Fruit fly (Drosophila melanogaster) ovary, adult (tissue): Measurements from ENCODE around the gene Cog7.

Source experiments
- CG17801 ChIP-seq: fragments of 200-800 bp; optimal IDR thresholded peaks from 2 replicates; lab custom pipeline; 2019; ENCODE audit warnings: missing biosample characterization, mild to moderate bottlenecking, missing genetic modification characterization, moderate library complexity; ENCODE audit not compliant: partially characterized antibody

Cog7 gene

dm6 chr3R:29907601-29908175, 25.2 kb downstream of the Cog7 start, which contains the start of gene CG31036:
Gene CG31036, plus strand, starts transcription at chr3R:29908107.
- no peak for TF ChIP-seq CG17801 (GFP tag; lab: Kevin White, UChicago)

dm6 chr3R:29905164-29905563, 27.7 kb downstream of the Cog7 start, which contains the start of gene CG15515:
Gene CG15515, plus strand, starts transcription at chr3R:29905464.
- TF ChIP-seq CG17801 (GFP tag; lab: Kevin White, UChicago): no peak

DNA sequence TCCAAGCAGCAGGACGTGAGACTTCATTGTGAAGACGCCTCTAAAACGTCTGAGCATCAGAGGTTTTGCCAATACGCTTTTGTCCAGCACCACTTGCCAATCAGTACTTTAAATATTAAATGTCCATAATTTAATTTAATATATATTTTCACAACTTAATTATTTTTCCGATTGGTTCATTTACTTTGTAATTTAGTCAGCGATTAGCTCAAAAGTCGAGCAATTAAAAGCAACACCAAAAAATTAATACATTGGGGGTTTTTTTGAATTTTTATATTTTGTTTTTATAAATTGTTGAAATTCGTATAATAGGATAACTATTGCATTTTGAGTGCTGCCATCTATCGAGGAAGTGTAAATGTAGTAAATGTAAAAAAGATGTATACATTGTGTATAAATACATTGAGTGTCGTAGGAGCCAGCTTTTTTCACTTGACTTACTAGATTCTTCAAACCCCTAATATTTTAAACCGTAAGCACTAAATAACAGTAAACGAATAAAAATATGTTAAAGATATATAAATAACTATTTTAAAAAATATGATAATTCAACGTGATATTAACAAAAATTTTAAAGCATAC, 29.0 kb downstream of the Cog7 start, which contains the start of gene CG15517:
Gene CG15517 (minus strand): TSS at position 51 of the 582 bp plus-strand sequence.
- TF ChIP-seq CG17801 (GFP tag; lab: Kevin White, UChicago): no peak

dm6 chr3R:29899635-29900034, 33.2 kb downstream of the Cog7 start:
- no peak for TF ChIP-seq CG17801 (GFP tag; lab: Kevin White, UChicago)

- TF ChIP-seq CG17801 (GFP tag; lab: Kevin White, UChicago): no peak
Measured at dm6 chr3R:29898588-29898987, 34.3 kb downstream of the Cog7 start.

dm6 chr3R:29894393-29894792, 38.5 kb downstream of the Cog7 start:
- TF ChIP-seq CG17801 (GFP tag; lab: Kevin White, UChicago): no peak

DNA sequence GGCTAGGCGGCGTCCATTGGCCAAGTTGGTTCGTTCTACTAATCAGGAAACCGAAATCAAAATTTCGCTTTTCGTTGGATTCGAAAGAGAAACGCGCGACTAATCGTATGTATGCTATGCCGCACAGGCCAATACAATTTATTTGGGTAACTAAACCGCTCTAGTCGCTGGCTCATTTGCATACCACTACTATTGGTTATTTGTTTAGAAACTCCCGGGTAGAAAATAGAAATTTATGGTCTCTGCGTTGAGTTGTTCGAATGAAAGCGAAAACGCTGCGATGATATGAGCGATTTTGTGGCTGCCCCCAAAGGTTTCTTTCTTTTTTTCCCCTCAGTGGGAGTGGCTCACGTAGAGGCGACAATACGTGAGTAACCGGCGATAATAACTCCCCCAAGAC, 39.8 kb downstream of the Cog7 start:
- TF ChIP-seq CG17801 (GFP tag; lab: Kevin White, UChicago): no peak

dm6 chr3R:29891183-29891582, 41.7 kb downstream of the Cog7 start:
- no peak for TF ChIP-seq CG17801 (GFP tag; lab: Kevin White, UChicago)
